Worm (Caenorhabditis elegans): ENCODE results near the gene lem-4.
A peak's percentile ranks its signal among the peaks of the same experiment; 100 is the strongest.

The lem-4 gene

DNA sequence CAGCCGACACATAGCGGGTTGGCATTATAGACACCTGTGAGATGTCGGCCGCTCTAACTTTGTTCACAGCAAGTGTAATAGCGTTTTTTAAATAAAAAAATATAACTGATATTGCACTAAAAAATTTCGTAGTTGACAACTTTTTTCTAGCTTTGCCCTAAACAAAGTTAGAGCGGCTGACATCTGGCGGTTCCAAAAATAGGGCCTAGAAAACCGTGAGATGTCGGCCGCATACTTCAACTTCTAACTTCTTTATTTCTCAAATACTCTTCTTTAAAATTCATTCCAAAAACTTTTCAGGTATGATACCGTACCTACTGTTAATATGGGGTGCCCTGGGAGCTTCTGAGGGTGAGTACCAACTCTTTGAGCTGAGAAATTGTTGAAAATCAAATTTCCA is 4.0 kb upstream of the lem-4 start, which contains the start of gene Y55F3BR.2:
Gene Y55F3BR.2, plus strand, starts transcription at position 301 of the 400 bp plus-strand sequence.
- TF ChIP-seq drap-1 (GFP tag; optimal IDR thresholded peaks at IDR 0.05) = no peak
- TF ChIP-seq lin-13 (tag; optimal IDR thresholded peaks at IDR 0.05) = no peak
- TF ChIP-seq ceh-39 (tag; optimal IDR thresholded peaks at IDR 0.05) = no peak
- TF ChIP-seq sptf-1 (tag; optimal IDR thresholded peaks at IDR 0.05) = no peak
- no peak for TF ChIP-seq nhr-12 (tag; optimal IDR thresholded peaks at IDR 0.05)
- no peak for TF ChIP-seq ces-1 (GFP tag; optimal IDR thresholded peaks at IDR 0.05)
- TF ChIP-seq cnd-1 (tag; optimal IDR thresholded peaks at IDR 0.05) = no peak
- no peak for TF ChIP-seq mab-5 (tag; optimal IDR thresholded peaks at IDR 0.05)
- no peak for TF ChIP-seq lin-32 (GFP tag; optimal IDR thresholded peaks at IDR 0.05)
- TF ChIP-seq lsy-2 (tag; optimal IDR thresholded peaks at IDR 0.05) = no peak
- no peak for TF ChIP-seq nhr-2 (tag; optimal IDR thresholded peaks at IDR 0.05)
- TF ChIP-seq ham-2 (GFP tag; optimal IDR thresholded peaks at IDR 0.05) = no peak
- no peak for TF ChIP-seq unc-62 (GFP tag; optimal IDR thresholded peaks at IDR 0.05)
- no peak for TF ChIP-seq snpc-4 (tag; optimal IDR thresholded peaks at IDR 0.05)
- no peak for TF ChIP-seq flh-1 (GFP tag; optimal IDR thresholded peaks at IDR 0.05)
- no peak for TF ChIP-seq nhr-76 (tag; optimal IDR thresholded peaks at IDR 0.05)
- no peak for TF ChIP-seq sem-2 (GFP tag; optimal IDR thresholded peaks at IDR 0.05)
- TF ChIP-seq ztf-11 (tag; optimal IDR thresholded peaks at IDR 0.05) = no peak

DNA sequence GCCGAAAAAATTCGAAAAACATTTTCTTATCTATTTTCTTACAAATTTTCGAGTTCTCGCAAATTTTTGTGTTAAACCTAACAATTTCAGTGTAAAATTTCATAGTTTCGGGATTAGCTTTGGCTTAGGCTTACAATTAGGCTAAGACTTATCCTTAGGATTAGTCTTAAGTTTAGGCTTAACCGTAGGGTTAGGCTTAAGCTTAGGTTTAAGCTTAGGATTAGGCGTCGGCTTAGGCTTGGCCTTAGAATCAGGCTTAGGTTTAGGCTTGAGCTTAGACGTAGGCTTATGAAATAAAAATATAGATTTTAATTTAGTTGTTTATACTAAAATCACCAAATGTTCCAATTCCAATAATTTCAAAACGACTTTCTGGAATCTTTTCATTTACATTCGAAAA is 1.5 kb upstream of the lem-4 start:
- TF ChIP-seq ces-1 (GFP tag; optimal IDR thresholded peaks at IDR 0.05) (no peak), hlh-1 (tag; optimal IDR thresholded peaks at IDR 0.05) (no peak), elt-3 (tag; optimal IDR thresholded peaks at IDR 0.05) (no peak), snpc-4 (tag; optimal IDR thresholded peaks at IDR 0.05) (no peak), tbx-8 (GFP tag; optimal IDR thresholded peaks at IDR 0.05) (no peak), unc-62 (GFP tag; optimal IDR thresholded peaks at IDR 0.05) (no peak), nhr-2 (tag; optimal IDR thresholded peaks at IDR 0.05) (no peak), flh-1 (GFP tag; optimal IDR thresholded peaks at IDR 0.05) (no peak), M03D4.4 (tag; optimal IDR thresholded peaks at IDR 0.05) (no peak), ztf-11 (tag; optimal IDR thresholded peaks at IDR 0.05) (no peak), lsy-2 (tag; optimal IDR thresholded peaks at IDR 0.05) (no peak), unc-39 (tag; optimal IDR thresholded peaks at IDR 0.05) (no peak), nhr-237 (tag; optimal IDR thresholded peaks at IDR 0.05) (no peak), blmp-1 (tag; optimal IDR thresholded peaks at IDR 0.05) (no peak), unc-120 (tag; optimal IDR thresholded peaks at IDR 0.05; ENCODE audit: poor library complexity, severe bottlenecking) (no peak)

ce11 chrIV:855483-855882 is 903 bp upstream of the lem-4 start:
- TF ChIP-seq tbx-8 (GFP tag; optimal IDR thresholded peaks at IDR 0.05) (no peak), elt-1 (tag; optimal IDR thresholded peaks at IDR 0.05; ENCODE audit: borderline replicate concordance, insufficient read depth) (no peak), ceh-83 (GFP tag; optimal IDR thresholded peaks at IDR 0.05) (no peak), M03D4.4 (tag; optimal IDR thresholded peaks at IDR 0.05) (no peak), nhr-12 (tag; optimal IDR thresholded peaks at IDR 0.05) (no peak)

- no peak for TF ChIP-seq unc-39 (tag; optimal IDR thresholded peaks at IDR 0.05)
- TF ChIP-seq flh-1 (GFP tag; optimal IDR thresholded peaks at IDR 0.05) = no peak
- no peak for TF ChIP-seq tbx-8 (GFP tag; optimal IDR thresholded peaks at IDR 0.05)
- no peak for TF ChIP-seq nhr-237 (tag; optimal IDR thresholded peaks at IDR 0.05)
- no peak for TF ChIP-seq M03D4.4 (tag; optimal IDR thresholded peaks at IDR 0.05)
- no peak for TF ChIP-seq snpc-4 (tag; optimal IDR thresholded peaks at IDR 0.05)
- no peak for TF ChIP-seq sptf-1 (tag; optimal IDR thresholded peaks at IDR 0.05)
- no peak for TF ChIP-seq unc-120 (tag; optimal IDR thresholded peaks at IDR 0.05; ENCODE audit: poor library complexity, severe bottlenecking)
- TF ChIP-seq mep-1 (tag; optimal IDR thresholded peaks at IDR 0.05) = no peak
Observed at ce11 chrIV:848207-848606, 6.4 kb downstream of the lem-4 start.

- TF ChIP-seq sem-2 (GFP tag; optimal IDR thresholded peaks at IDR 0.05) = no peak
- TF ChIP-seq zip-8 (tag; optimal IDR thresholded peaks at IDR 0.05) = no peak
- no peak for TF ChIP-seq nhr-2 (tag; optimal IDR thresholded peaks at IDR 0.05)
- TF ChIP-seq tbx-8 (GFP tag; optimal IDR thresholded peaks at IDR 0.05) = no peak
Observed at ce11 chrIV:845198-845597, 9.4 kb downstream of the lem-4 start, which contains the start of gene lgc-33. Gene lgc-33 (plus strand): TSS chrIV:845498.

ce11 chrIV:842630-843029 is 11.9 kb downstream of the lem-4 start:
- TF ChIP-seq hlh-1 (tag; optimal IDR thresholded peaks at IDR 0.05) (peak; percentile 0), zip-8 (tag; optimal IDR thresholded peaks at IDR 0.05) (no peak), bed-3 (GFP tag; optimal IDR thresholded peaks at IDR 0.05) (peak; percentile 56), M03D4.4 (tag; optimal IDR thresholded peaks at IDR 0.05) (peak; percentile 64), lsy-2 (tag; optimal IDR thresholded peaks at IDR 0.05) (no peak), elt-3 (tag; optimal IDR thresholded peaks at IDR 0.05) (no peak), nhr-28 (tag; optimal IDR thresholded peaks at IDR 0.05) (no peak), cnd-1 (tag; optimal IDR thresholded peaks at IDR 0.05) (peak; percentile 56), ces-1 (GFP tag; optimal IDR thresholded peaks at IDR 0.05) (no peak), ceh-43 (GFP tag; optimal IDR thresholded peaks at IDR 0.05) (peak; percentile 17), unc-39 (tag; optimal IDR thresholded peaks at IDR 0.05) (no peak), mls-2 (tag; optimal IDR thresholded peaks at IDR 0.05) (peak; percentile 47), nhr-2 (tag; optimal IDR thresholded peaks at IDR 0.05) (no peak), blmp-1 (tag; optimal IDR thresholded peaks at IDR 0.05) (no peak), elt-1 (tag; optimal IDR thresholded peaks at IDR 0.05; ENCODE audit: borderline replicate concordance, insufficient read depth) (no peak), drap-1 (GFP tag; optimal IDR thresholded peaks at IDR 0.05) (peak; percentile 68), ztf-11 (tag; optimal IDR thresholded peaks at IDR 0.05) (no peak), sptf-1 (tag; optimal IDR thresholded peaks at IDR 0.05) (peak; percentile 82), flh-1 (GFP tag; optimal IDR thresholded peaks at IDR 0.05) (peak; percentile 15), sem-2 (GFP tag; optimal IDR thresholded peaks at IDR 0.05) (peak; percentile 60), nhr-237 (tag; optimal IDR thresholded peaks at IDR 0.05) (no peak), nhr-12 (tag; optimal IDR thresholded peaks at IDR 0.05) (no peak), lin-13 (tag; optimal IDR thresholded peaks at IDR 0.05) (no peak), snpc-4 (tag; optimal IDR thresholded peaks at IDR 0.05) (no peak), unc-120 (tag; optimal IDR thresholded peaks at IDR 0.05; ENCODE audit: poor library complexity, severe bottlenecking) (peak; percentile 60), mep-1 (tag; optimal IDR thresholded peaks at IDR 0.05) (no peak), unc-62 (GFP tag; optimal IDR thresholded peaks at IDR 0.05) (no peak), ham-2 (GFP tag; optimal IDR thresholded peaks at IDR 0.05) (peak; percentile 7), mab-5 (tag; optimal IDR thresholded peaks at IDR 0.05) (no peak), nhr-76 (tag; optimal IDR thresholded peaks at IDR 0.05) (no peak)

Measured in whole organism, mixed stage, embryonic.